Fruit fly (Drosophila melanogaster) whole organism, embryonic: ENCODE data around the gene Xport-B.
A peak's percentile ranks its signal among the peaks of the same experiment; 100 is the strongest.

ENCODE experiments used
- ATbp ChIP-seq: fragments of 200-800 bp; sonication (Bioruptor generic); optimal IDR thresholded peaks from 2 replicates; lab custom pipeline; 2017; ENCODE audit warnings: missing biosample characterization, mild to moderate bottlenecking, missing genetic modification characterization, missing genetic modification reagents
- Abd-B ChIP-seq: fragments of 200-800 bp; sonication (Bioruptor generic); optimal IDR thresholded peaks from 2 replicates; lab custom pipeline; 2018; ENCODE audit warnings: missing biosample characterization, mild to moderate bottlenecking, missing genetic modification characterization, moderate library complexity
- CG10147 ChIP-seq: fragments of 200-800 bp; sonication (Bioruptor generic); optimal IDR thresholded peaks from 2 replicates; lab custom pipeline; 2019; ENCODE audit warnings: missing biosample characterization, mild to moderate bottlenecking, missing genetic modification characterization, moderate library complexity
- CG10462 ChIP-seq: fragments of 200-800 bp; sonication (Bioruptor generic); optimal IDR thresholded peaks from 2 replicates; lab custom pipeline; 2016; ENCODE audit warnings: missing biosample characterization, missing genetic modification characterization
- CG13123 ChIP-seq: fragments of 200-800 bp; sonication (Bioruptor generic); optimal IDR thresholded peaks from 2 replicates; lab custom pipeline; 2016; ENCODE audit warnings: missing biosample characterization, missing genetic modification characterization
- CG15011 ChIP-seq: fragments of 200-800 bp; sonication (Bioruptor generic); optimal IDR thresholded peaks from 3 replicates; lab custom pipeline; 2018; ENCODE audit warnings: missing biosample characterization, mild to moderate bottlenecking, missing genetic modification characterization
- CG16813 ChIP-seq: fragments of 200-800 bp; sonication (Bioruptor generic); IDR thresholded peaks from 3 replicates; pipeline ENCODE4 v1.3.6; 2022; ENCODE audit warnings: missing biosample characterization, missing genetic modification characterization; ENCODE audit not compliant: partially characterized antibody
- CG16815 ChIP-seq: fragments of 200-800 bp; sonication (Bioruptor generic); optimal IDR thresholded peaks from 3 replicates; lab custom pipeline; 2017; ENCODE audit warnings: missing biosample characterization, mild to moderate bottlenecking, missing genetic modification characterization
- CG18764 ChIP-seq: fragments of 200-800 bp; sonication (Bioruptor generic); optimal IDR thresholded peaks from 3 replicates; lab custom pipeline; 2016; ENCODE audit warnings: missing biosample characterization, missing genetic modification characterization
- CG3065 ChIP-seq: fragments of 200-800 bp; sonication (Bioruptor generic); optimal IDR thresholded peaks from 2 replicates; lab custom pipeline; 2016; ENCODE audit warnings: missing biosample characterization, missing genetic modification characterization
- CG3163 ChIP-seq: fragments of 200-800 bp; sonication (Bioruptor generic); optimal IDR thresholded peaks from 3 replicates; lab custom pipeline; 2016; ENCODE audit warnings: missing biosample characterization, missing genetic modification characterization
- CG4424 ChIP-seq: fragments of 200-800 bp; sonication (Bioruptor generic); optimal IDR thresholded peaks from 3 replicates; lab custom pipeline; 2016; ENCODE audit warnings: missing biosample characterization, missing genetic modification characterization
- CG7987 ChIP-seq: fragments of 200-800 bp; sonication (Bioruptor generic); optimal IDR thresholded peaks from 2 replicates; lab custom pipeline; 2018; ENCODE audit warnings: missing biosample characterization, mild to moderate bottlenecking, missing genetic modification characterization, moderate library complexity
- CoRest ChIP-seq: fragments of 200-800 bp; sonication (Bioruptor generic); optimal IDR thresholded peaks from 3 replicates; lab custom pipeline; 2018; ENCODE audit warnings: missing biosample characterization, mild to moderate bottlenecking, missing genetic modification characterization, moderate library complexity
- Deaf1 ChIP-seq: fragments of 200-800 bp; optimal IDR thresholded peaks from 3 replicates; lab custom pipeline; 2019; ENCODE audit warnings: missing biosample characterization, mild to moderate bottlenecking, missing genetic modification characterization, moderate library complexity
- Dek ChIP-seq: fragments of 200-800 bp; sonication (Bioruptor generic); optimal IDR thresholded peaks from 3 replicates; lab custom pipeline; 2019; ENCODE audit warnings: missing biosample characterization, mild to moderate bottlenecking, missing genetic modification characterization, moderate library complexity
- Dfd ChIP-seq, 2 experiments: fragments of >200 bp; optimal IDR thresholded peaks; 2 replicates each; lab custom pipeline; 2017; ENCODE audit warnings: missing biosample characterization in 2 of 2, missing genetic modification characterization in 2 of 2
- Fer1 ChIP-seq: fragments of 200-800 bp; sonication (Bioruptor generic); optimal IDR thresholded peaks from 2 replicates; lab custom pipeline; 2017; ENCODE audit warnings: missing biosample characterization, mild to moderate bottlenecking, missing genetic modification characterization
- Fer2 ChIP-seq: fragments of 200-800 bp; sonication (Bioruptor generic); optimal IDR thresholded peaks from 2 replicates; lab custom pipeline; 2018; ENCODE audit warnings: missing biosample characterization, mild to moderate bottlenecking, missing genetic modification characterization, moderate library complexity
- Gug ChIP-seq: fragments of 200-800 bp; sonication (Bioruptor generic); IDR thresholded peaks from 4 replicates; pipeline ENCODE4 v1.3.6; 2022; ENCODE audit warnings: missing biosample characterization, missing genetic modification characterization
- HLH4C ChIP-seq: fragments of 200-800 bp; sonication (Bioruptor generic); IDR thresholded peaks from 3 replicates; pipeline ENCODE4 v1.3.6; 2022; ENCODE audit warnings: missing biosample characterization, missing genetic modification characterization; ENCODE audit not compliant: partially characterized antibody
- HLHmδ ChIP-seq: fragments of 200-800 bp; sonication (Bioruptor generic); optimal IDR thresholded peaks from 2 replicates; lab custom pipeline; 2018; ENCODE audit warnings: missing biosample characterization, mild to moderate bottlenecking, missing genetic modification characterization, moderate library complexity
- Hr51 ChIP-seq, 2 experiments: fragments of 200-800 bp; sonication (Bioruptor generic); optimal IDR thresholded peaks; 2 replicates in 1 of 2; 3 replicates in 1 of 2; lab custom pipeline; 2016 to 2018; ENCODE audit warnings: missing biosample characterization in 2 of 2, missing genetic modification characterization in 2 of 2, mild to moderate bottlenecking in 1 of 2, moderate library complexity in 1 of 2
- Lhr ChIP-seq: fragments of 200-800 bp; sonication (Bioruptor generic); optimal IDR thresholded peaks from 3 replicates; lab custom pipeline; 2017; ENCODE audit warnings: mild to moderate bottlenecking, missing biosample characterization, missing genetic modification reagents, missing genetic modification characterization
- Nf-YC ChIP-seq: fragments of 200-800 bp; optimal IDR thresholded peaks from 3 replicates; lab custom pipeline; 2019; ENCODE audit warnings: missing biosample characterization, mild to moderate bottlenecking, missing genetic modification characterization, moderate library complexity
- Optix ChIP-seq: fragments of 200-800 bp; sonication (Bioruptor generic); IDR thresholded peaks from 3 replicates; pipeline ENCODE4 v1.3.6; 2022; ENCODE audit warnings: missing biosample characterization, missing genetic modification characterization
- Ravus ChIP-seq: fragments of 200-800 bp; sonication (Bioruptor generic); IDR thresholded peaks from 2 replicates; pipeline ENCODE4 v1.3.6; 2022; ENCODE audit warnings: missing biosample characterization, missing genetic modification characterization
- Rfx ChIP-seq: fragments of 200-800 bp; sonication (Bioruptor generic); IDR thresholded peaks from 2 replicates; pipeline ENCODE4 v1.3.6; 2022; ENCODE audit warnings: missing biosample characterization, missing genetic modification characterization
- Xrp1 ChIP-seq: fragments of 200-800 bp; sonication (Bioruptor generic); IDR thresholded peaks from 2 replicates; pipeline ENCODE4 v1.3.6; 2022; ENCODE audit warnings: missing biosample characterization, missing genetic modification characterization
- crc ChIP-seq: fragments of 200-800 bp; sonication (Bioruptor generic); optimal IDR thresholded peaks from 2 replicates; lab custom pipeline; 2016; ENCODE audit warnings: missing biosample characterization, missing genetic modification characterization
- disco-r ChIP-seq: fragments of 200-800 bp; sonication (Bioruptor generic); optimal IDR thresholded peaks from 2 replicates; lab custom pipeline; 2016; ENCODE audit warnings: missing biosample characterization, missing genetic modification characterization
- eyg ChIP-seq: fragments of 200-800 bp; sonication (Bioruptor generic); optimal IDR thresholded peaks from 3 replicates; lab custom pipeline; 2016; ENCODE audit warnings: missing biosample characterization, missing genetic modification characterization
- fd64A ChIP-seq: fragments of 200-800 bp; sonication (Bioruptor generic); optimal IDR thresholded peaks from 3 replicates; lab custom pipeline; 2018; ENCODE audit warnings: missing biosample characterization, mild to moderate bottlenecking, missing genetic modification characterization
- gem ChIP-seq: fragments of 200-800 bp; sonication (Bioruptor generic); optimal IDR thresholded peaks from 2 replicates; lab custom pipeline; 2019; ENCODE audit warnings: missing biosample characterization, mild to moderate bottlenecking, missing genetic modification characterization, moderate library complexity
- klu ChIP-seq: fragments of 200-800 bp; sonication (Bioruptor generic); IDR thresholded peaks from 2 replicates; pipeline ENCODE4 v1.3.6; 2022; ENCODE audit warnings: missing biosample characterization, missing genetic modification characterization
- lab ChIP-seq: fragments of 200-800 bp; sonication (Bioruptor generic); optimal IDR thresholded peaks from 3 replicates; lab custom pipeline; 2017; ENCODE audit warnings: missing biosample characterization, missing genetic modification characterization, mild to moderate bottlenecking, moderate library complexity, missing genetic modification reagents
- mld ChIP-seq: fragments of 200-800 bp; sonication (Bioruptor generic); IDR thresholded peaks from 3 replicates; pipeline ENCODE4 v1.3.6; 2022; ENCODE audit warnings: missing biosample characterization, missing genetic modification characterization; ENCODE audit not compliant: partially characterized antibody
- nau ChIP-seq: fragments of 200-800 bp; sonication (Bioruptor generic); optimal IDR thresholded peaks from 3 replicates; lab custom pipeline; 2017; ENCODE audit warnings: missing biosample characterization, mild to moderate bottlenecking, missing genetic modification characterization, missing genetic modification reagents
- org-1 ChIP-seq: fragments of 200-800 bp; sonication (Bioruptor generic); optimal IDR thresholded peaks from 2 replicates; lab custom pipeline; 2017; ENCODE audit warnings: missing biosample characterization, missing genetic modification characterization
- otp ChIP-seq: fragments of 200-800 bp; sonication (Bioruptor generic); IDR thresholded peaks from 3 replicates; pipeline ENCODE4, ENCODE4 v1.3.6; 2022; ENCODE audit warnings: missing biosample characterization, missing genetic modification characterization
- pho ChIP-seq: fragments of 200-800 bp; sonication (Bioruptor generic); optimal IDR thresholded peaks from 2 replicates; lab custom pipeline; 2016; ENCODE audit warnings: missing biosample characterization, missing genetic modification characterization
- ranshi ChIP-seq: fragments of 200-800 bp; sonication (Bioruptor generic); IDR thresholded peaks from 2 replicates; pipeline ENCODE4 v1.3.6; 2022; ENCODE audit warnings: missing biosample characterization, missing genetic modification characterization
- slbo ChIP-seq: fragments of 200-800 bp; sonication (Bioruptor generic); IDR thresholded peaks from 2 replicates; pipeline ENCODE4 v1.3.6; 2022; ENCODE audit warnings: missing biosample characterization, missing genetic modification characterization
- slou ChIP-seq: fragments of 200-800 bp; sonication (Bioruptor generic); optimal IDR thresholded peaks from 3 replicates; lab custom pipeline; 2016; ENCODE audit warnings: missing biosample characterization, missing genetic modification characterization
- sob ChIP-seq: fragments of 200-800 bp; sonication (Bioruptor generic); IDR thresholded peaks from 2 replicates; pipeline ENCODE4 v1.3.6; 2022; ENCODE audit warnings: missing biosample characterization, missing genetic modification characterization
- tgo ChIP-seq: fragments of 200-800 bp; sonication (Bioruptor generic); IDR thresholded peaks from 3 replicates; pipeline ENCODE4 v1.3.6; 2022; ENCODE audit warnings: missing biosample characterization, missing genetic modification characterization
- tup ChIP-seq: fragments of 200-800 bp; sonication (Bioruptor generic); optimal IDR thresholded peaks from 2 replicates; lab custom pipeline; 2016; ENCODE audit warnings: missing biosample characterization, mild to moderate bottlenecking, missing genetic modification characterization, moderate library complexity
- vvl ChIP-seq: fragments of 200-800 bp; sonication (Bioruptor generic); IDR thresholded peaks from 2 replicates; pipeline ENCODE4 v1.3.6; 2022; ENCODE audit warnings: missing biosample characterization, missing genetic modification characterization
- wor ChIP-seq: fragments of 200-800 bp; sonication (Bioruptor generic); IDR thresholded peaks from 2 replicates; pipeline ENCODE4 v1.3.6; 2022; ENCODE audit warnings: missing biosample characterization, missing genetic modification characterization
- zfh1 ChIP-seq: fragments of 200-800 bp; sonication (Bioruptor generic); IDR thresholded peaks from 3 replicates; pipeline ENCODE4 v1.3.6; 2022; ENCODE audit warnings: missing biosample characterization, missing genetic modification characterization

The Xport-B gene

dm6 chr3R:19889603-19890187 lies 25.5 kb downstream of the Xport-B start (continued):
- TF ChIP-seq vvl (GFP tag; lab: Robert Waterston, UW) (peak; percentile 50; the same call in 1 of the 2 replicates), CG16815 (peak; percentile 47), eyg (GFP tag; lab: Kevin White, UChicago) (peak; percentile 15), wor (peak; percentile 11; the same call in 1 of the 2 replicates), Deaf1 (tag; lab: Kevin White, UChicago) (peak; percentile 66), gem (tag; lab: Kevin White, UChicago) (peak; percentile 87), sob (peak; percentile 58; the same call in 1 of the 2 replicates), CG3163 (GFP tag; lab: Kevin White, UChicago) (no peak), disco-r (no peak), fd64A (GFP tag; lab: Kevin White, UChicago) (peak; percentile 16), CG10462 (GFP tag; lab: Kevin White, UChicago) (no peak), Gug (peak; percentile 46; the same call in 1 of the 4 replicates), slou (GFP tag; lab: Kevin White, UChicago) (no peak), HLHmδ (GFP tag; lab: Kevin White, UChicago) (peak; percentile 61), zfh1 (GFP tag; lab: Robert Waterston, UW) (no peak), CG4424 (GFP tag; lab: Kevin White, UChicago) (peak; percentile 54), Dek (tag; lab: Kevin White, UChicago) (peak; percentile 78), CG10147 (GFP tag; lab: Kevin White, UChicago) (peak; percentile 94), CG16813 (GFP tag; lab: Robert Waterston, UW) (no peak), Nf-YC (tag; lab: Kevin White, UChicago) (peak; percentile 55), otp (GFP tag; lab: Robert Waterston, UW) (no peak), pho (GFP tag; lab: Kevin White, UChicago) (no peak), slbo (GFP tag; lab: Robert Waterston, UW) (peak; percentile 78), ATbp (GFP tag; lab: Kevin White, UChicago) (peak; percentile 52), mld (GFP tag; lab: Robert Waterston, UW) (no peak), Lhr (GFP tag; lab: Kevin White, UChicago) (no peak), Fer1 (GFP tag; lab: Kevin White, UChicago) (peak; percentile 88), crc (GFP tag; lab: Kevin White, UChicago) (no peak), Fer2 (tag; lab: Kevin White, UChicago) (peak; percentile 49), HLH4C (GFP tag; lab: Robert Waterston, UW) (no peak), Ravus (peak; percentile 9), tup (GFP tag; lab: Kevin White, UChicago) (no peak), CG18764 (GFP tag; lab: Kevin White, UChicago) (peak; percentile 52), CG15011 (GFP tag; lab: Kevin White, UChicago) (peak; percentile 65), CG7987 (GFP tag; lab: Kevin White, UChicago) (peak; percentile 62), CG13123 (no peak), org-1 (GFP tag; lab: Kevin White, UChicago) (peak; percentile 65), lab (GFP tag; lab: Kevin White, UChicago) (peak; percentile 91), tgo (GFP tag; lab: Robert Waterston, UW) (peak; percentile 55; the same call in 2 of the 3 replicates), klu (GFP tag; lab: Robert Waterston, UW) (no peak), Hr51 (GFP tag; optimal IDR thresholded peaks at IDR 0.05; lab: Kevin White, UChicago) (peak in 1 of 2 experiments; percentile 88), CoRest (tag; lab: Kevin White, UChicago) (peak; percentile 86), Optix (GFP tag; lab: Robert Waterston, UW) (no peak), Dfd (GFP tag; optimal IDR thresholded peaks at IDR 0.05; lab: Kevin White, UChicago) (no peak), nau (no peak), Abd-B (GFP tag; lab: Kevin White, UChicago) (peak; percentile 66), Rfx (GFP tag; lab: Robert Waterston, UW) (peak; percentile 74), ranshi (GFP tag; lab: Robert Waterston, UW) (no peak; the same call in 1 of the 2 replicates), CG3065 (GFP tag; lab: Kevin White, UChicago) (peak; percentile 1), Xrp1 (GFP tag; lab: Robert Waterston, UW) (peak; percentile 24; the same call in 1 of the 2 replicates)
